Worm (Caenorhabditis elegans) whole organism, young adult: ENCODE measurements around the gene Y39B6A.43.

Experiments used
- B0019.2 ChIP-seq: fragments of 200-800 bp; sonication (Bioruptor generic); conservative IDR thresholded peaks from 2 replicates; pipeline ENCODE4 v1.3.6; 2022; ENCODE audit warnings: missing genetic modification reagents, missing genetic modification characterization, missing compliant biosample characterization
- C17E4.6 ChIP-seq: fragments of 200-800 bp; sonication (Bioruptor generic); IDR thresholded peaks from 2 replicates; pipeline ENCODE4 v1.3.6; 2022; ENCODE audit warnings: missing genetic modification reagents, missing genetic modification characterization, missing compliant biosample characterization
- D2030.7 ChIP-seq: fragments of 200-800 bp; sonication (Bioruptor generic); IDR thresholded peaks from 2 replicates; pipeline ENCODE4 v1.3.6; 2022; ENCODE audit warnings: missing genetic modification reagents, missing genetic modification characterization, missing compliant biosample characterization
- F22D6.2 ChIP-seq: sonication (generic microtip); optimal IDR thresholded peaks from 2 replicates; lab custom pipeline; 2016; ENCODE audit warnings: mild to moderate bottlenecking, missing genetic modification characterization, missing compliant biosample characterization
- F33H1.4 ChIP-seq: fragments of 200-800 bp; sonication (Bioruptor generic); IDR thresholded peaks from 2 replicates; pipeline ENCODE4 v1.3.6; 2022; ENCODE audit warnings: missing genetic modification reagents, missing genetic modification characterization, missing compliant biosample characterization
- F37B4.10 ChIP-seq: fragments of 200-800 bp; sonication (Bioruptor generic); IDR thresholded peaks from 2 replicates; pipeline ENCODE4 v1.3.6; 2022; ENCODE audit warnings: missing genetic modification characterization, missing compliant biosample characterization
- K11D2.4 ChIP-seq: fragments of 200-800 bp; sonication (Bioruptor generic); IDR thresholded peaks from 2 replicates; pipeline ENCODE4 v1.3.6; 2022; ENCODE audit warnings: missing genetic modification reagents, missing genetic modification characterization, missing compliant biosample characterization
- Y53F4B.3 ChIP-seq: fragments of 200-800 bp; sonication (Bioruptor generic); IDR thresholded peaks from 2 replicates; pipeline ENCODE4 v1.3.6; 2022; ENCODE audit warnings: missing genetic modification reagents, missing genetic modification characterization, missing compliant biosample characterization
- ZK185.1 ChIP-seq: sonication (generic microtip); optimal IDR thresholded peaks from 2 replicates; lab custom pipeline; 2016; ENCODE audit warnings: mild to moderate bottlenecking, missing genetic modification characterization, missing compliant biosample characterization; ENCODE audit not compliant: poor library complexity, severe bottlenecking
- attf-3 ChIP-seq: fragments of 200-800 bp; sonication (Bioruptor generic); conservative IDR thresholded peaks from 2 replicates; pipeline ENCODE4 v1.3.6; 2022; ENCODE audit warnings: missing genetic modification reagents, missing genetic modification characterization, missing compliant biosample characterization
- bed-1 ChIP-seq: fragments of 200-800 bp; sonication (Bioruptor generic); IDR thresholded peaks from 2 replicates; pipeline ENCODE4 v1.3.6; 2022; ENCODE audit warnings: missing genetic modification reagents, missing genetic modification characterization, missing compliant biosample characterization
- bed-2 ChIP-seq: fragments of 200-800 bp; sonication (Bioruptor generic); IDR thresholded peaks from 2 replicates; pipeline ENCODE4 v1.3.6; 2022; ENCODE audit warnings: missing genetic modification reagents, missing genetic modification characterization, missing compliant biosample characterization
- ccch-3 ChIP-seq: fragments of 200-800 bp; sonication (Bioruptor generic); optimal IDR thresholded peaks from 2 replicates; lab custom pipeline; 2018; ENCODE audit warnings: mild to moderate bottlenecking, missing genetic modification characterization, missing compliant biosample characterization
- ceh-27 ChIP-seq: fragments of 200-800 bp; sonication (Bioruptor generic); optimal IDR thresholded peaks from 2 replicates; lab custom pipeline; 2018; ENCODE audit warnings: mild to moderate bottlenecking, missing genetic modification characterization, moderate library complexity, missing compliant biosample characterization
- ceh-40 ChIP-seq: fragments of 200-800 bp; sonication (Bioruptor generic); IDR thresholded peaks from 2 replicates; pipeline ENCODE4 v1.3.6; 2022; ENCODE audit warnings: missing genetic modification characterization, missing compliant biosample characterization
- die-1 ChIP-seq: sonication (generic microtip); optimal IDR thresholded peaks from 2 replicates; lab custom pipeline; 2016; ENCODE audit warnings: missing genotype, mild to moderate bottlenecking, missing genetic modification characterization, missing compliant biosample characterization
- efl-1 ChIP-seq: fragments of 150-350 bp; optimal IDR thresholded peaks from 2 replicates; lab custom pipeline; 2014; ENCODE audit warnings: missing biosample characterization, missing genetic modification reagents, missing genetic modification characterization
- gei-17 ChIP-seq: fragments of 200-800 bp; sonication (Bioruptor generic); optimal IDR thresholded peaks from 2 replicates; lab custom pipeline; 2018; ENCODE audit warnings: mild to moderate bottlenecking, missing genetic modification characterization, missing compliant biosample characterization
- hrde-1 ChIP-seq: sonication (generic microtip); optimal IDR thresholded peaks from 2 replicates; lab custom pipeline; 2016; ENCODE audit warnings: missing genetic modification characterization, mild to moderate bottlenecking, missing compliant biosample characterization, moderate library complexity, missing genotype, missing genetic modification reagents, borderline replicate concordance
- let-526 ChIP-seq: fragments of 200-800 bp; sonication (Bioruptor generic); IDR thresholded peaks from 2 replicates; pipeline ENCODE4 v1.3.6; 2022; ENCODE audit warnings: missing genetic modification reagents, missing genetic modification characterization, missing compliant biosample characterization
- lin-26 ChIP-seq: fragments of 200-800 bp; sonication (Bioruptor generic); IDR thresholded peaks from 2 replicates; pipeline ENCODE4 v1.3.6; 2022; ENCODE audit warnings: missing genetic modification reagents, missing genetic modification characterization, missing compliant biosample characterization
- lin-35 ChIP-seq, 3 experiments: fragments of 150-350 bp in 2 of 3; sonication (generic microtip) in 1 of 3; optimal IDR thresholded peaks; 2 replicates each; lab custom pipeline; 2014 to 2018; ENCODE audit warnings: missing biosample characterization in 3 of 3, missing genetic modification characterization in 3 of 3, missing genetic modification reagents in 3 of 3
- lsl-1 ChIP-seq: fragments of 200-800 bp; sonication (Bioruptor generic); optimal IDR thresholded peaks from 2 replicates; lab custom pipeline; 2018; ENCODE audit warnings: mild to moderate bottlenecking, missing genetic modification characterization, moderate library complexity, missing compliant biosample characterization
- madf-10 ChIP-seq: sonication (generic microtip); optimal IDR thresholded peaks from 2 replicates; lab custom pipeline; 2016; ENCODE audit warnings: mild to moderate bottlenecking, missing genetic modification characterization, missing compliant biosample characterization
- madf-3 ChIP-seq: fragments of 200-800 bp; sonication (Bioruptor generic); IDR thresholded peaks from 2 replicates; pipeline ENCODE4 v1.3.6; 2022; ENCODE audit warnings: missing genetic modification reagents, missing genetic modification characterization, missing compliant biosample characterization
- madf-6 ChIP-seq: fragments of 200-800 bp; sonication (Bioruptor generic); IDR thresholded peaks from 2 replicates; pipeline ENCODE4 v1.3.6; 2022; ENCODE audit warnings: missing genetic modification reagents, missing genetic modification characterization, missing compliant biosample characterization
- madf-8 ChIP-seq: fragments of 200-800 bp; sonication (Bioruptor generic); conservative IDR thresholded peaks from 2 replicates; pipeline ENCODE4 v1.3.6; 2022; ENCODE audit warnings: missing genetic modification reagents, missing genetic modification characterization, missing compliant biosample characterization
- nhr-27 ChIP-seq: fragments of 200-800 bp; sonication (Bioruptor generic); optimal IDR thresholded peaks from 2 replicates; lab custom pipeline; 2018; ENCODE audit warnings: mild to moderate bottlenecking, missing genetic modification characterization, moderate library complexity, missing compliant biosample characterization
- snpc-1.1 ChIP-seq: sonication (generic microtip); optimal IDR thresholded peaks from 2 replicates; lab custom pipeline; 2017; ENCODE audit warnings: missing genetic modification characterization, mild to moderate bottlenecking, missing compliant biosample characterization, antibody characterized with exemption, moderate library complexity, missing genotype, missing genetic modification reagents; ENCODE audit not compliant: insufficient read depth
- snpc-1.3 ChIP-seq: sonication (generic microtip); optimal IDR thresholded peaks from 2 replicates; lab custom pipeline; 2017; ENCODE audit warnings: missing genetic modification characterization, mild to moderate bottlenecking, missing compliant biosample characterization, antibody characterized with exemption, moderate library complexity, missing genotype, missing genetic modification reagents; ENCODE audit not compliant: insufficient read depth
- snpc-3.4 ChIP-seq: sonication (generic microtip); optimal IDR thresholded peaks from 2 replicates; lab custom pipeline; 2017; ENCODE audit warnings: missing genetic modification characterization, mild to moderate bottlenecking, missing compliant biosample characterization, antibody characterized with exemption, moderate library complexity, missing genotype, missing genetic modification reagents
- somi-1 ChIP-seq: fragments of 200-800 bp; sonication (Bioruptor generic); optimal IDR thresholded peaks from 2 replicates; lab custom pipeline; 2018; ENCODE audit warnings: mild to moderate bottlenecking, missing genetic modification characterization, missing compliant biosample characterization
- tlf-1 ChIP-seq: fragments of 200-800 bp; sonication (Bioruptor generic); optimal IDR thresholded peaks from 2 replicates; lab custom pipeline; 2018; ENCODE audit warnings: mild to moderate bottlenecking, missing genetic modification characterization, missing compliant biosample characterization
- xnd-1 ChIP-seq: sonication (generic microtip); optimal IDR thresholded peaks from 2 replicates; lab custom pipeline; 2016; ENCODE audit warnings: missing genotype, missing genetic modification reagents, missing genetic modification characterization, missing compliant biosample characterization
- ztf-6 ChIP-seq: fragments of 200-800 bp; sonication (Bioruptor generic); IDR thresholded peaks from 2 replicates; pipeline ENCODE4 v1.3.6; 2022; ENCODE audit warnings: missing genetic modification reagents, missing genetic modification characterization, missing compliant biosample characterization

Y39B6A.43 gene

ce11 chrV:18980980-18981529 is 13.4 kb upstream of the Y39B6A.43 start, which contains the start of the genes mrps-35 and sws-1 (continued):
- TF ChIP-seq snpc-1.1 (tag; lab: Kevin White, UChicago), result no peak
- no peak for TF ChIP-seq F37B4.10
- peak in 2 of 3 experiments; percentile 25 to 72 for TF ChIP-seq lin-35 (GFP tag; optimal IDR thresholded peaks at IDR 0.05; lab: Kevin White, UChicago)
- peak; percentile 60 for TF ChIP-seq efl-1 (GFP tag; lab: Kevin White, UChicago)
- no peak for TF ChIP-seq Y53F4B.3 (GFP tag; lab: Robert Waterston, UW)
- TF ChIP-seq bed-2 (GFP tag; lab: Robert Waterston, UW), result peak; percentile 78; the same call in 1 of the 2 replicates
- TF ChIP-seq nhr-27 (tag; lab: Kevin White, UChicago), result no peak
- TF ChIP-seq madf-6 (GFP tag; lab: Robert Waterston, UW), result peak; percentile 71
- TF ChIP-seq hrde-1 (tag; lab: Kevin White, UChicago), result peak; percentile 3
- no peak for TF ChIP-seq ccch-3 (GFP tag; lab: Kevin White, UChicago)
- no peak for TF ChIP-seq gei-17
- TF ChIP-seq snpc-1.3 (tag; lab: Kevin White, UChicago), result peak; percentile 25
- TF ChIP-seq tlf-1 (GFP tag; lab: Kevin White, UChicago), result peak; percentile 22
- no peak for TF ChIP-seq C17E4.6 (GFP tag; lab: Robert Waterston, UW)
- TF ChIP-seq lin-26 (GFP tag; lab: Robert Waterston, UW), result no peak
- peak; percentile 85 for TF ChIP-seq ZK185.1
- TF ChIP-seq ztf-6 (GFP tag; lab: Robert Waterston, UW), result no peak
- TF ChIP-seq xnd-1 (tag; lab: Kevin White, UChicago), result no peak
- TF ChIP-seq somi-1, result no peak
- TF ChIP-seq lsl-1 (GFP tag; lab: Kevin White, UChicago), result peak; percentile 43
- peak; percentile 61; the same call in 1 of the 2 replicates for TF ChIP-seq ceh-40 (GFP tag; lab: Robert Waterston, UW)
- TF ChIP-seq madf-8 (GFP tag; lab: Robert Waterston, UW), result 0 out of 2 replicates have a peak, but pooled peaks have one; percentile 33
- TF ChIP-seq attf-3, result peak; percentile 45; the same call in 1 of the 2 replicates
- no peak for TF ChIP-seq die-1 (tag; lab: Kevin White, UChicago)
- TF ChIP-seq ceh-27, result peak; percentile 70
- TF ChIP-seq B0019.2, result no peak
- peak; percentile 37 for TF ChIP-seq madf-10
- TF ChIP-seq snpc-3.4 (tag; lab: Kevin White, UChicago), result peak; percentile 28
- TF ChIP-seq F22D6.2 (tag; lab: Kevin White, UChicago), result peak; percentile 27
- TF ChIP-seq D2030.7, result peak; percentile 68

DNA sequence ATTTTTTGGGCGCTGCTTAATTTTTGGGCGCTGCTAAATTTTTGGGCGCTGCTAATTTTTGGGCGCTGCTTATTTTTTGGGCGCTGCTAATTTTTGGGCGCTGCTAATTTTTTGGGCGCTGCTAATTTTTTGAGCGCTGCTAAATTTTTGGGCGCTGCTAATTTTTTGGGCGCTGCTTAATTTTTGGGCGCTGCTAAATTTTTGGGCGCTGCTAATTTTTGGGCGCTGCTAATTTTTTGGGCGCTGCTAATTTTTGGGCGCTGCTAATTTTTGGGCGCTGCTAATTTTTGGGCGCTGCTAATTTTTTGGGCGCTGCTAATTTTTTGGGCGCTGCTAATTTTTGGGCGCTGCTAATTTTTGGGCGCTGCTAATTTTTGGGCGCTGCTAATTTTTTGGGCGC is 12.5 kb upstream of the Y39B6A.43 start:
- TF ChIP-seq bed-1 (GFP tag; lab: Robert Waterston, UW) (0 out of 2 replicates have a peak, but pooled peaks have one; percentile 25), F33H1.4 (GFP tag; lab: Robert Waterston, UW) (0 out of 2 replicates have a peak, but pooled peaks have one; percentile 22), madf-6 (GFP tag; lab: Robert Waterston, UW) (0 out of 2 replicates have a peak, but pooled peaks have one; percentile 15), lin-26 (GFP tag; lab: Robert Waterston, UW) (0 out of 2 replicates have a peak, but pooled peaks have one; percentile 22), let-526 (GFP tag; lab: Robert Waterston, UW) (0 out of 2 replicates have a peak, but pooled peaks have one; percentile 17), madf-3 (GFP tag; lab: Robert Waterston, UW) (peak; percentile 8; the same call in 1 of the 2 replicates), K11D2.4 (GFP tag; lab: Robert Waterston, UW) (0 out of 2 replicates have a peak, but pooled peaks have one; percentile 9)
